Worm (Caenorhabditis elegans): ENCODE results near the gene bath-21.
"Not testable (repeated sequence)": the region's sequence is repeated elsewhere in the genome, so short reads cannot be mapped to it uniquely, and the experiment has no call there.

The bath-21 gene

DNA sequence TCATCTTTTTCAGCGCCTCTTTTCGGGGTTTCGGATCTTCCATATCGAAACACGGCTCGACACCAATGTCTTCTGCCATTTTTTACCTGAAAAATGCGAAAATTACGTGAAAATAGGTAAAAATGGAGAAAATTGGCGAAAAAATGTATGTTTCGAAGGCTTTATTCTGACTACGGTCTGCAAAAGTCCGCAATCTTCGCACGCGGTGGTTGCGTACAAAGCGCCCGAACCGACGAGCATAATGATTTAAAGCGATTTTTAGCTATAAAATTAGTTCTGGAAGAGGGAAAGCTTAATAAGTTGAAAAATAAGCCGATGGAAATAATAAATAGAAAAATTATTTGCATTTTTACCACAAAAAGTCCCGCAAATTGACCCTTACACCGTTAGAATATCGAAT, 32.6 kb upstream of the bath-21 start, which contains the start of gene F07E5.5:
Gene F07E5.5, minus strand, starts transcription at position 86 of the 400 bp plus-strand sequence.
- no peak for TF ChIP-seq hmg-4 (GFP tag; optimal IDR thresholded peaks at IDR 0.05)
- no peak for TF ChIP-seq hnd-1 (tag; optimal IDR thresholded peaks at IDR 0.05)
- no peak for TF ChIP-seq ama-1 (optimal IDR thresholded peaks at IDR 0.05)
- TF ChIP-seq tbx-11 (GFP tag; IDR thresholded peaks at IDR 0.05), result no peak
- no peak for TF ChIP-seq tbx-37 (GFP tag; conservative IDR thresholded peaks at IDR 0.05)
- TF ChIP-seq ets-7 (tag; optimal IDR thresholded peaks at IDR 0.05), result no peak
- TF ChIP-seq tra-4 (tag; optimal IDR thresholded peaks at IDR 0.05), result no peak
- no peak for TF ChIP-seq ceh-36 (tag; optimal IDR thresholded peaks at IDR 0.05)
- TF ChIP-seq ceh-13 (GFP tag; optimal IDR thresholded peaks at IDR 0.05), result no peak
- no peak for TF ChIP-seq hmbx-1 (tag; optimal IDR thresholded peaks at IDR 0.05)
- no peak for TF ChIP-seq flt-1 (GFP tag; IDR thresholded peaks at IDR 0.05)
- TF ChIP-seq aly-1 (tag; optimal IDR thresholded peaks at IDR 0.05), result no peak

DNA sequence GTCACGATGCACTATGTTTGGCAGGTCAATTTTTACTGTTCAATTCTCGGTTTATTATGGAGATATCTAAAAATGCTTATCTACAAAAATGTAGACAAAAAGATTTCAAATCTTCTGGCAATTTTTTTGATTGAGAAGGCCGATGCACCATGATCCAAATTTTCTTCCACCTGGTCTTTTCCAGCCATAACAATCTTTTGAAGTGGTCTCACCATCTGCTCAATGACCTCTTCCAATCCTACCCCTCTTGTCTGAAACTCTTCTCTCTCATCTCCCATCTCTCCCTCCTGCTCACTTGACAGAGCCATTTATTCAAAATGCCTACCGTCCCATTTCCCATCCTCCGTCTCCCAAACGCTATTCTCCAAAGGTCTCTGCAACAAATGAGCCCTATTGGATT, 24.9 kb upstream of the bath-21 start, which contains the start of gene fbxb-35:
Gene fbxb-35, plus strand, starts transcription at position 301 of the 400 bp plus-strand sequence.
- TF ChIP-seq aly-1 (tag; optimal IDR thresholded peaks at IDR 0.05), result no peak
- TF ChIP-seq hnd-1 (tag; optimal IDR thresholded peaks at IDR 0.05), result no peak
- TF ChIP-seq tbx-11 (GFP tag; IDR thresholded peaks at IDR 0.05), result no peak

DNA sequence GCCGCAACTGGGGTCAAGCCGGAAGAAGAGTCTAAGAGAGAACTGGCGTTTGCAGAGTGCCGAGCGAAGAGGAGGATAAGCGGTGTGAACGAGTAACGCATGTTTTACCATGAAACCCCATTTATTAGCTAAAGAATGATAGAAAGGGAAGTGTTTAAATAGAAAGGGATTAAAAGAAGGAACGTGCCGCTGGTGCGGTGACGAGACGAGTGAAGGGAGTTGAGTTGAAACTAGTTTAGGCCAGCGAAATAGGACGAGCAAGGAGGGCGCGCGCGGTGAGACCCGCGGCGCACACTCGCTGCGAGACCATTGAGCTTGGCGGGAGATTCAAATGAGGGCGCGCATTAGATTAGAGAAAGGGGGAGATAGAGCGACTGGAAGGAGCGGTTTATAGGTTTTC, 20.1 kb upstream of the bath-21 start, which contains the start of gene math-1:
Gene math-1, minus strand, starts transcription at position 101 of the 400 bp plus-strand sequence.
- not testable (repeated sequence) for TF ChIP-seq flt-1 (GFP tag; IDR thresholded peaks at IDR 0.05); B0310.2 (tag; optimal IDR thresholded peaks at IDR 0.05); pes-1 (GFP tag; IDR thresholded peaks at IDR 0.05)

DNA sequence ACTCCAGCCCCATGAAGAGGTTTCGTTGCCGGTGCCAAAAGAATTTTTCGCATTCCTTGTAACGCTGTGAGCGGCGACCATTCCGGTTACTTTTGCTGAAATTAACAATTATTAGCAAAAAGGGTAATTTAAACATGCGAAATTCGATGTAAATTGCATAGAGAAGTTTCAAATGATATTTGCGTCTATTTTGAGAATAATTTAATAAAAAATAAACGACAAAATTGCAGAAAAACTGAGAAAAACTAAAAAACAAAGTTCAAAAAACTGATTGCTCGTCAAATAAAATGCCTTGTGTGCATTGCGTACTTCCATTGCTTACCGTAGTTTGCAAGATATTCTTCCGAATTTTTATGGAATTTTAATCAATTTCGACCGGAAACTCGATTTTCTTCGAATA, 19.1 kb upstream of the bath-21 start, which contains the start of gene bath-24:
Gene bath-24, minus strand, starts transcription at position 101 of the 400 bp plus-strand sequence.
- no peak for TF ChIP-seq tbx-37 (GFP tag; conservative IDR thresholded peaks at IDR 0.05)
- TF ChIP-seq flt-1 (GFP tag; IDR thresholded peaks at IDR 0.05), result no peak
- no peak for TF ChIP-seq tbx-11 (GFP tag; IDR thresholded peaks at IDR 0.05)
- no peak for TF ChIP-seq scrt-1 (GFP tag; IDR thresholded peaks at IDR 0.05)
- TF ChIP-seq aly-1 (tag; optimal IDR thresholded peaks at IDR 0.05), result no peak
- TF ChIP-seq ceh-13 (GFP tag; optimal IDR thresholded peaks at IDR 0.05), result no peak
- no peak for TF ChIP-seq ceh-36 (tag; optimal IDR thresholded peaks at IDR 0.05)
- TF ChIP-seq ama-1 (optimal IDR thresholded peaks at IDR 0.05), result no peak
- TF ChIP-seq B0310.2 (tag; optimal IDR thresholded peaks at IDR 0.05), result no peak
- TF ChIP-seq sea-1 (GFP tag; conservative IDR thresholded peaks at IDR 0.05), result no peak

DNA sequence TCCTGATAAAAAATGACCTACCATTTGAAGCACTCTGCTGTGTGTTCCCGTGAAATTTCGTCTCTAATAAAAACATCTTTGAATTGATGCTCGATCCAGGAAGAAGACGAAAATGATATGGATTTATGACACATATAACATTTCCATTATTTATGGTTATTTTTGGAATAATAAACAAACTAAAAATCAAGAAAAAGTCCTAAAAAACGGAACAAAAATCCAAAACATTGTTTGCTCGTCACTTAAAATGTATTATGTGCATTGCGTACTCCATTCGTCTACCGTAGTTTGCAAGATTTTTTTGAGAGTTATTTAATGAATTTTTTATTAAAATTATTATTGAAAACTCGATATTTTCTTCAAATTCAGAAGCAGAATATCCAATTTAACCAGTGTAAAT, 16.0 kb upstream of the bath-21 start, which contains the start of gene bath-20:
Gene bath-20, minus strand, starts transcription at position 101 of the 400 bp plus-strand sequence.
- TF ChIP-seq F13C5.2 (tag; optimal IDR thresholded peaks at IDR 0.05), result no peak
- no peak for TF ChIP-seq hnd-1 (tag; optimal IDR thresholded peaks at IDR 0.05)
- TF ChIP-seq tbx-37 (GFP tag; conservative IDR thresholded peaks at IDR 0.05), result no peak
- no peak for TF ChIP-seq ama-1 (optimal IDR thresholded peaks at IDR 0.05)
- no peak for TF ChIP-seq ceh-36 (tag; optimal IDR thresholded peaks at IDR 0.05)
- TF ChIP-seq B0310.2 (tag; optimal IDR thresholded peaks at IDR 0.05), result no peak
- TF ChIP-seq flt-1 (GFP tag; IDR thresholded peaks at IDR 0.05), result no peak

- TF ChIP-seq ceh-36 (tag; optimal IDR thresholded peaks at IDR 0.05) (no peak), B0310.2 (tag; optimal IDR thresholded peaks at IDR 0.05) (no peak), F13C5.2 (tag; optimal IDR thresholded peaks at IDR 0.05) (no peak), hmbx-1 (tag; optimal IDR thresholded peaks at IDR 0.05) (no peak), flt-1 (GFP tag; IDR thresholded peaks at IDR 0.05) (no peak), ama-1 (optimal IDR thresholded peaks at IDR 0.05) (no peak), hmg-4 (GFP tag; optimal IDR thresholded peaks at IDR 0.05) (no peak), tra-4 (tag; optimal IDR thresholded peaks at IDR 0.05) (no peak), tbx-11 (GFP tag; IDR thresholded peaks at IDR 0.05) (no peak), ets-7 (tag; optimal IDR thresholded peaks at IDR 0.05) (no peak), tbx-37 (GFP tag; conservative IDR thresholded peaks at IDR 0.05) (no peak), sea-1 (GFP tag; conservative IDR thresholded peaks at IDR 0.05) (no peak), hnd-1 (tag; optimal IDR thresholded peaks at IDR 0.05) (no peak), ceh-13 (GFP tag; optimal IDR thresholded peaks at IDR 0.05) (no peak), aly-1 (tag; optimal IDR thresholded peaks at IDR 0.05) (no peak), scrt-1 (GFP tag; IDR thresholded peaks at IDR 0.05) (no peak)
These were observed 12.9 kb upstream of the bath-21 start, which contains the start of gene bath-19 for ce11 chrII:2039288-2039687. Gene bath-19, minus strand, starts transcription at chrII:2039388.

DNA sequence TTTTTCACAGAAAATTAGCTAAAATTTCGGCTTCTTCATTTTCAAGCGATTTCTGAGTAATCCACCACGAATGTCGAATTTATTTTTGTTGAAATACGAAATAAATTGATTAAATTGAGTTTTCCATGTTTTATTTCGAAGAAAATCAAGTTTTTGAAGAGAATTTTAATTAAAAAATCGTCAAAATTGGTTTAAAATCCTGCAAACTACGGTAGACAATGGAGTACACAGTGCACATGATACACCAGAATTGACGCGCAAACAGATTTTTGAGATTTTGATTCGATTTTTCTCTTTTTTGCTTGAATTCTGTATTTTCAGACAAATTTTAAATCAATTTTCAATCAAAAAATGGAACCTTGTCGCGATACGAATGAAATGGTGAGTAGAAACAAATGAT, 6.9 kb upstream of the bath-21 start, which contains the start of gene F59H6.14:
Gene F59H6.14, plus strand, starts transcription at position 301 of the 400 bp plus-strand sequence.
- TF ChIP-seq ceh-36 (tag; optimal IDR thresholded peaks at IDR 0.05) (no peak), ama-1 (optimal IDR thresholded peaks at IDR 0.05) (no peak)

ce11 chrII:2032282-2032681, 5.9 kb upstream of the bath-21 start, which contains the start of gene btb-4:
Gene btb-4, plus strand, starts transcription at chrII:2032316.
- not testable (repeated sequence) for TF ChIP-seq hmbx-1 (tag; optimal IDR thresholded peaks at IDR 0.05); ama-1 (optimal IDR thresholded peaks at IDR 0.05); hmg-4 (GFP tag; optimal IDR thresholded peaks at IDR 0.05)

- TF ChIP-seq hnd-1 (tag; optimal IDR thresholded peaks at IDR 0.05) (no peak), hmg-4 (GFP tag; optimal IDR thresholded peaks at IDR 0.05) (no peak), tbx-37 (GFP tag; conservative IDR thresholded peaks at IDR 0.05) (no peak), B0310.2 (tag; optimal IDR thresholded peaks at IDR 0.05) (no peak), ceh-13 (GFP tag; optimal IDR thresholded peaks at IDR 0.05) (no peak), tbx-11 (GFP tag; IDR thresholded peaks at IDR 0.05) (no peak), pes-1 (GFP tag; IDR thresholded peaks at IDR 0.05) (no peak), ceh-36 (tag; optimal IDR thresholded peaks at IDR 0.05) (no peak)
These were observed 5.4 kb upstream of the bath-21 start, which contains the start of gene bath-5 for ce11 chrII:2031852-2032251. Gene bath-5, minus strand, starts transcription at chrII:2031952.
